Worm (Caenorhabditis elegans): Measurements from ENCODE around the gene acl-6.

The acl-6 gene

DNA sequence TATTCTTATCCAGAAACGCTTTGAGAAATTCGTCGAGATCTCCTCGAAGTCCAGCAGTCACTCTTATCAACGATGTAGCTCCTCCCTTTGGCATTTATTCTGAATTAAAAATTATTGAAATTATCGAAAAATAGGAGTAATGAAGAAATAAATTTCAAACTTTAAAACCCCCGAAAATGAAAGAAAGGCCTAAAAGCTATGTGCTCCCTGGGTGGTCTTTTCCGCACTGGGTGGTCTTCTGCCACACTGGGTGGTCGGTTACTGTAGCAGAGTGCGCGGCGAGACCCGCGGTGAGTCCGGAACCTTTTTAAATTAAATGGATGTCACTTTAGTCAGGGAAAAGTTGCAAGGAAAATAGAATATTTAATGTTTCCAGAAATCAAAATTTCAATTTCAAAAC lies 5.9 kb downstream of the acl-6 start, which contains the start of gene snpc-1.3:
Gene snpc-1.3 (minus strand): TSS at position 101 of the 400 bp plus-strand sequence.
- no peak for TF ChIP-seq ztf-3 (GFP tag; optimal IDR thresholded peaks at IDR 0.05)
- TF ChIP-seq dox-1 (GFP tag; IDR thresholded peaks at IDR 0.05), result no peak
- TF ChIP-seq pbrm-1 (GFP tag; IDR thresholded peaks at IDR 0.05), result no peak
- TF ChIP-seq F49E8.2 (tag; optimal IDR thresholded peaks at IDR 0.05; ENCODE audit: insufficient read depth), result no peak
- no peak for TF ChIP-seq lin-40 (tag; optimal IDR thresholded peaks at IDR 0.05)
- no peak for TF ChIP-seq nhr-120 (GFP tag; IDR thresholded peaks at IDR 0.05)
- TF ChIP-seq D2030.7 (GFP tag; IDR thresholded peaks at IDR 0.05), result no peak
- TF ChIP-seq hmg-1.2 (GFP tag; IDR thresholded peaks at IDR 0.05), result no peak
- no peak for TF ChIP-seq unc-62 (GFP tag; optimal IDR thresholded peaks at IDR 0.05)
- no peak for TF ChIP-seq F57C9.4 (tag; optimal IDR thresholded peaks at IDR 0.05)
- TF ChIP-seq hlh-12 (tag; optimal IDR thresholded peaks at IDR 0.05), result no peak
- no peak for TF ChIP-seq efl-1 (GFP tag; optimal IDR thresholded peaks at IDR 0.05)
- TF ChIP-seq madf-6 (GFP tag; IDR thresholded peaks at IDR 0.05), result no peak
- TF ChIP-seq K11D2.4 (GFP tag; IDR thresholded peaks at IDR 0.05), result no peak
- TF ChIP-seq sea-2 (GFP tag; IDR thresholded peaks at IDR 0.05), result no peak
- no peak for TF ChIP-seq aptf-3 (GFP tag; IDR thresholded peaks at IDR 0.05)
- no peak for TF ChIP-seq repo-1 (tag; optimal IDR thresholded peaks at IDR 0.05)
- no peak for TF ChIP-seq tbp1 (GFP tag; optimal IDR thresholded peaks at IDR 0.05)
- TF ChIP-seq F57A8.1 (GFP tag; optimal IDR thresholded peaks at IDR 0.05), result no peak

DNA sequence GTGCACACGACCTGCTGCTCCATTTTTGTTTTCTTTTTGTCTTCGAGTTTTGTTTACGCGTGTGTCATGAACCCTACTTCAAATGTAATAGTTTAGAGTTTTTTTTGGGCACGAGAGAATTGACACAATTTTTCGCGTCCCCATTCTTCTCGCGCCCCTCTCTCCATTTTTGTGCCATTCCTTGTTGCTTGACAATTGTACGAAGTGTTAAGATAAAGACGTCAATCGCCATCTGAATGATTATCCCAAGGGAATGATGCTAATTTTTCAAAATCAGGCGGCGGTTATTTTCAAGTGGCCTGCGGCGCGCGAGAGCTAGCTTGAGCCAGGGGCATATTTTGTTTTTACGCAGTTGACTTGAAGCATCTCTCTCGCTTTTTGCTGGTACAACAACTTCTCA lies 9.2 kb downstream of the acl-6 start:
- TF ChIP-seq zim-3 (tag; optimal IDR thresholded peaks at IDR 0.05) (no peak), hmg-20 (GFP tag; IDR thresholded peaks at IDR 0.05) (no peak), F22D6.2 (tag; optimal IDR thresholded peaks at IDR 0.05) (no peak), atf-7 (tag; optimal IDR thresholded peaks at IDR 0.05) (no peak), bed-2 (GFP tag; IDR thresholded peaks at IDR 0.05) (no peak)

DNA sequence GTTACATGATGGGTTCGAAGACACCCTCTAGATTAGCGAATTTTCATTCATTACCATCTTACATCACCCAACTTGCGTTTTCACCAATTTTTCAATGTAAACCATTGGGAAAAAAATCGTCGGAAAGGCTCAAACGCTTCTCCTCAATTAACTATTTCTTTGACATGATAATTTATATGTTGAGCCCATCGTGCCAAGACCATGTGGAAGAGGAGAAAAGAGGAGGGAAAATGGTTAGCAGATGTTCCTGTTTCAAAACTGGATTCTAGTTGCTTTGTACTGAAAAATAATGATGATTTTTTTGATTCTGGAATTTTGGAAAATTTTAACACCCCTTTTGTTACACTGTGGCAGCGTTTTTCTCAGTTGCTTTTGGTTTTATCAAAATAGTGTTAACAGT lies 10.9 kb downstream of the acl-6 start:
- TF ChIP-seq ztf-26 (tag; optimal IDR thresholded peaks at IDR 0.05) (no peak), snpc-1.1 (tag; optimal IDR thresholded peaks at IDR 0.05; ENCODE audit: insufficient read depth) (no peak), ztf-22 (GFP tag; optimal IDR thresholded peaks at IDR 0.05) (no peak), chd-7 (tag; optimal IDR thresholded peaks at IDR 0.05) (no peak), F22D6.2 (tag; optimal IDR thresholded peaks at IDR 0.05) (no peak), Y95B8A.8 (GFP tag; IDR thresholded peaks at IDR 0.05) (no peak), attf-5 (GFP tag; optimal IDR thresholded peaks at IDR 0.05) (no peak), hlh-12 (tag; optimal IDR thresholded peaks at IDR 0.05) (no peak), nhr-179 (tag; optimal IDR thresholded peaks at IDR 0.05) (no peak), hrde-1 (tag; optimal IDR thresholded peaks at IDR 0.05; ENCODE audit: borderline replicate concordance) (no peak), tbp1 (GFP tag; optimal IDR thresholded peaks at IDR 0.05) (no peak), lir-1 (GFP tag; conservative IDR thresholded peaks at IDR 0.05) (no peak), madf-3 (GFP tag; IDR thresholded peaks at IDR 0.05) (no peak), Y67H2A.10 (GFP tag; conservative IDR thresholded peaks at IDR 0.05) (no peak)

DNA sequence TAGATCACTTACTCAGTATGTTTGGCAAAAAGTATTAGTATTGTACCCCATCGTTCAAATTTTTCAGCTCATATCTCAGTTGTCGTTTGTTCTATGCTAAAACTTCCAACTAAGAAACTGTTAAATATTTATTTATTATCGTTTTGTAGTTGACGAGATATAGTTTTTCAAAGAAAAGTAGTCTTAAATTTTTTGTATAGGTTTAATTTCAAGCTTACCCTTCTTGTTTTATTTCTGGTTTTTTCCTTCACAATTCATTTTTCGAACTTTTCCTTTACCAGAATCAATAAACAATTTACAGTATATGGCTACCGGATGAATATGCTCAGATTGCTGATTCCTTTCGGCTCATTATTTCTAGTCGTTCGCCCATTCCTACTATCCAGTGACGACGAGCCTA lies 12.7 kb downstream of the acl-6 start, which contains the start of gene F08F3.1:
Gene F08F3.1 (plus strand): TSS at position 301 of the 400 bp plus-strand sequence.
- TF ChIP-seq F22D6.2 (tag; optimal IDR thresholded peaks at IDR 0.05) (no peak), efl-1 (GFP tag; optimal IDR thresholded peaks at IDR 0.05) (no peak), madf-10 (tag; optimal IDR thresholded peaks at IDR 0.05) (no peak), Y79H2A.3 (GFP tag; conservative IDR thresholded peaks at IDR 0.05) (no peak), let-607 (tag; optimal IDR thresholded peaks at IDR 0.05) (no peak), atf-7 (tag; optimal IDR thresholded peaks at IDR 0.05) (no peak), ets-4 (GFP tag; optimal IDR thresholded peaks at IDR 0.05) (no peak), bed-1 (GFP tag; IDR thresholded peaks at IDR 0.05) (no peak), snpc-1.3 (tag; optimal IDR thresholded peaks at IDR 0.05; ENCODE audit: insufficient read depth) (no peak), hmg-20 (GFP tag; IDR thresholded peaks at IDR 0.05) (no peak), Y53F4B.3 (GFP tag; IDR thresholded peaks at IDR 0.05) (no peak), gei-17 (GFP tag; optimal IDR thresholded peaks at IDR 0.05) (no peak), aptf-2 (GFP tag; conservative IDR thresholded peaks at IDR 0.05) (no peak), egrh-3 (GFP tag; IDR thresholded peaks at IDR 0.05) (no peak)
